Worm (Caenorhabditis elegans): ENCODE data around the gene C28H8.2.

- TF ChIP-seq ztf-11 (tag; optimal IDR thresholded peaks at IDR 0.05) (no peak), dmd-8 (GFP tag; IDR thresholded peaks at IDR 0.05) (no peak), F37D6.2 (tag; optimal IDR thresholded peaks at IDR 0.05) (no peak), fkh-10 (GFP tag; optimal IDR thresholded peaks at IDR 0.05) (peak; percentile 59)
These were observed 14.1 kb downstream of the C28H8.2 start for ce11 chrIII:5934138-5934658.
